Fruit fly (Drosophila melanogaster): ENCODE results near the gene CadN.
A peak's percentile ranks its signal among the peaks of the same experiment; 100 is the strongest.

CadN gene

DNA sequence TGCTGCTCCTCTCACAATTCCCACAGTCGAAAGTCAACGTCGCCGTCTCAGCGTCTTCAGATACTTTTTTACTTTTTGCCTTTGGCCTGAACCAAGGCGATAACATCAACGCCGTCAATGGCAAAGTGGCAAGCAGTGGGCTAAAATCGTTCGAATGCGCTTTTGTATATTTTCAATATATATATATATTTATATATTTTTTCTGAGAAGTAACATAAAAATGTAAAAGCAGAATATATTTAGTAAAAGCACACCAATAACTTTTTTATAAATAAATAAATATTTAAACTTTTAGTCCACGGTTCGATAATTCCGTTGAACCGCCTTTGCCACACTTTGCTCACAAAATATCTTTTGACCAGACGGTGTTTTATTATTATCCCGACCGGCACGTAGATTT lies 28.0 kb downstream of the CadN start (continued):
- TF ChIP-seq OdsH (GFP tag; optimal IDR thresholded peaks at IDR 0.05) (peak; percentile 70), GATAd (GFP tag; optimal IDR thresholded peaks at IDR 0.05) (no peak), br (GFP tag; optimal IDR thresholded peaks at IDR 0.05) (no peak), tai (GFP tag; optimal IDR thresholded peaks at IDR 0.05) (no peak), sv (GFP tag; optimal IDR thresholded peaks at IDR 0.05) (no peak), sage (GFP tag; optimal IDR thresholded peaks at IDR 0.05) (peak; percentile 34), usp (GFP tag; optimal IDR thresholded peaks at IDR 0.05) (no peak), Mio (GFP tag; optimal IDR thresholded peaks at IDR 0.05) (no peak), fru (GFP tag; optimal IDR thresholded peaks at IDR 0.05) (peak; percentile 53), CG9705 (GFP tag; optimal IDR thresholded peaks at IDR 0.05) (no peak), Myc (optimal IDR thresholded peaks at IDR 0.05) (no peak), Sp1 (GFP tag; optimal IDR thresholded peaks at IDR 0.05) (peak; percentile 51), CG32264 (GFP tag; optimal IDR thresholded peaks at IDR 0.05) (no peak), Hr83 (GFP tag; optimal IDR thresholded peaks at IDR 0.05; ENCODE audit: poor library complexity, severe bottlenecking) (no peak)

DNA sequence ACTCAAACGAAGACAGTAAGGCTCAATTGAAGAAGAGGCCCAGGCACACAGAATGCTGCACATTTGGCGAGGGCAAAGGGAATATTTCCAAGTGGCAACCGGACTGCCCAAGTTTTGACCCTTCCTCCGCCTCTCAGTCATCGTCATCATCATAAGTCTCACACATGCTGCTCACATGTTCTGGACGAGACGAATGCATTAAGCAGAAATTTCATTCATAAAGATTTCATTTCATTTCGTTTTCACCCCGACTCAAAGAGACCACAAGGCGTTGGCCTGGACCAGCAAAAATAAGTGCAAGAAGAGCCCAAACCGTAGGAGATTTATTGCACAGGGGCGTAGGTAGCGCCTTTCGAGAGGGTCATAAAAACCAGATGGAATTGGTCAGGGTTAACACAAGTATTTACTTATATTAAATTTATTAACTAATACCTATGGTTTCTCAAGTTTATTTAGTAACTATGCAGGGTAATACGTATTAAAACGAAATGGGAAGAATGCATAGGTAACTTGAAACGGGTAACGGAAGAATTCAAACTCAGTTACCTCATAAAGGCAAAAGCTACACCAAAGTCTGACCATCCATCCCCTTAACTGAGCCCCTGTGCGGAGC lies 29.3 kb downstream of the CadN start:
- TF ChIP-seq Abd-B (GFP tag; optimal IDR thresholded peaks at IDR 0.05) (no peak), HLH106 (tag; optimal IDR thresholded peaks at IDR 0.05) (peak; percentile 73), Myc (optimal IDR thresholded peaks at IDR 0.05) (no peak), Hnf4 (GFP tag; optimal IDR thresholded peaks at IDR 0.05) (peak; percentile 31), psq (GFP tag; optimal IDR thresholded peaks at IDR 0.05) (peak; percentile 46), brk (GFP tag; optimal IDR thresholded peaks at IDR 0.05) (peak; percentile 44), fru (GFP tag; optimal IDR thresholded peaks at IDR 0.05) (peak; percentile 59), tai (GFP tag; optimal IDR thresholded peaks at IDR 0.05) (no peak), CrebA (GFP tag; optimal IDR thresholded peaks at IDR 0.05; ENCODE audit: borderline replicate concordance) (no peak), Hr78 (GFP tag; optimal IDR thresholded peaks at IDR 0.05) (no peak), CG9705 (GFP tag; optimal IDR thresholded peaks at IDR 0.05) (peak; percentile 16), jim (GFP tag; optimal IDR thresholded peaks at IDR 0.05) (no peak), Dif (GFP tag; optimal IDR thresholded peaks at IDR 0.05; ENCODE audit: partially characterized antibody) (no peak), dsf (GFP tag; optimal IDR thresholded peaks at IDR 0.05; ENCODE audit: borderline replicate concordance) (no peak), dmrt93B (GFP tag; optimal IDR thresholded peaks at IDR 0.05) (peak; percentile 59), br (GFP tag; optimal IDR thresholded peaks at IDR 0.05) (peak; percentile 45), CG32264 (GFP tag; optimal IDR thresholded peaks at IDR 0.05) (no peak), woc (GFP tag; optimal IDR thresholded peaks at IDR 0.05) (peak; percentile 32), rgr (GFP tag; optimal IDR thresholded peaks at IDR 0.05) (peak; percentile 57), GATAd (GFP tag; optimal IDR thresholded peaks at IDR 0.05) (no peak), sage (GFP tag; optimal IDR thresholded peaks at IDR 0.05) (peak; percentile 12), N (GFP tag; optimal IDR thresholded peaks at IDR 0.05) (no peak), Mio (GFP tag; optimal IDR thresholded peaks at IDR 0.05) (no peak), Sp1 (GFP tag; optimal IDR thresholded peaks at IDR 0.05) (peak; percentile 74), sv (GFP tag; optimal IDR thresholded peaks at IDR 0.05) (no peak), Jra (GFP tag; optimal IDR thresholded peaks at IDR 0.05) (no peak), dl (GFP tag; optimal IDR thresholded peaks at IDR 0.05; ENCODE audit: insufficient read depth in 1 of 2, partially characterized antibody in 2 of 2) (no peak), lola (GFP tag; optimal IDR thresholded peaks at IDR 0.05) (no peak), foxo (GFP tag; optimal IDR thresholded peaks at IDR 0.05) (peak in 1 of 2 experiments; percentile 63), pan (optimal IDR thresholded peaks at IDR 0.05) (no peak), Dfd (GFP tag; optimal IDR thresholded peaks at IDR 0.05) (no peak), OdsH (GFP tag; optimal IDR thresholded peaks at IDR 0.05) (peak; percentile 69), Rel (GFP tag; optimal IDR thresholded peaks at IDR 0.05) (no peak), Rel (tag; optimal IDR thresholded peaks at IDR 0.05) (no peak), Hr83 (GFP tag; optimal IDR thresholded peaks at IDR 0.05; ENCODE audit: poor library complexity, severe bottlenecking) (no peak), ey (GFP tag; optimal IDR thresholded peaks at IDR 0.05) (peak; percentile 57), Vsx2 (GFP tag; optimal IDR thresholded peaks at IDR 0.05; ENCODE audit: partially characterized antibody) (no peak), h (GFP tag; optimal IDR thresholded peaks at IDR 0.05) (peak; percentile 69), usp (GFP tag; optimal IDR thresholded peaks at IDR 0.05) (no peak)
